Worm (Caenorhabditis elegans) whole organism, early embryonic: ENCODE data around the gene nhr-171.

Experiments
- B0310.2 ChIP-seq: sonication (generic microtip); optimal IDR thresholded peaks from 2 replicates; lab custom pipeline; 2016; ENCODE audit warnings: mild to moderate bottlenecking, missing genetic modification characterization, missing compliant biosample characterization
- aly-1 ChIP-seq: sonication (generic microtip); optimal IDR thresholded peaks from 2 replicates; lab custom pipeline; 2016; ENCODE audit warnings: missing genetic modification characterization, missing compliant biosample characterization
- ama-1 ChIP-seq: fragments of 150-350 bp; optimal IDR thresholded peaks from 2 replicates; lab custom pipeline; 2014
- ceh-13 ChIP-seq: fragments of 200-800 bp; sonication (Bioruptor generic); optimal IDR thresholded peaks from 2 replicates; lab custom pipeline; 2018; ENCODE audit warnings: mild to moderate bottlenecking, missing genetic modification characterization, missing compliant biosample characterization
- flt-1 ChIP-seq: fragments of 200-800 bp; sonication (Bioruptor generic); IDR thresholded peaks from 2 replicates; pipeline ENCODE4 v1.3.6; 2022; ENCODE audit warnings: missing genetic modification characterization, missing compliant biosample characterization
- hmbx-1 ChIP-seq: sonication (generic microtip); optimal IDR thresholded peaks from 2 replicates; lab custom pipeline; 2016; ENCODE audit warnings: mild to moderate bottlenecking, missing genetic modification characterization, missing compliant biosample characterization
- pes-1 ChIP-seq: fragments of 200-800 bp; sonication (Bioruptor generic); IDR thresholded peaks from 2 replicates; pipeline ENCODE4 v1.3.6; 2022; ENCODE audit warnings: missing genetic modification reagents, missing genetic modification characterization, missing compliant biosample characterization
- tbx-11 ChIP-seq: fragments of 200-800 bp; sonication (Bioruptor generic); IDR thresholded peaks from 2 replicates; pipeline ENCODE4 v1.3.6; 2022; ENCODE audit warnings: missing genetic modification characterization, missing compliant biosample characterization

- TF ChIP-seq ama-1 (lab: Kevin White, UChicago) (no peak), flt-1 (no peak), ceh-13 (no peak), aly-1 (tag; lab: Kevin White, UChicago) (no peak), tbx-11 (GFP tag; lab: Robert Waterston, UW) (no peak), pes-1 (GFP tag; lab: Robert Waterston, UW) (no peak), hmbx-1 (tag; lab: Kevin White, UChicago) (no peak), B0310.2 (tag; lab: Kevin White, UChicago) (no peak)
These were observed 42.4 kb downstream of the nhr-171 start, which contains the start of gene ttr-10 for ce11 chrV:7553873-7554362.
